Fruit fly (Drosophila melanogaster) whole organism, embryonic: ENCODE results near the gene Cpr5C.

Experiments used
- Aef1 ChIP-seq: fragments of 200-800 bp; sonication (Bioruptor generic); IDR thresholded peaks from 3 replicates; pipeline ENCODE4 v1.3.6; 2022; ENCODE audit warnings: missing biosample characterization, missing genetic modification characterization
- Awh ChIP-seq: fragments of 200-800 bp; sonication (Bioruptor generic); IDR thresholded peaks from 2 replicates; pipeline ENCODE4, ENCODE4 v1.3.6; 2022; ENCODE audit warnings: missing biosample characterization, missing genetic modification characterization
- B-H1 ChIP-seq: fragments of 200-800 bp; sonication (Bioruptor generic); IDR thresholded peaks from 3 replicates; pipeline ENCODE4 v1.3.6; 2022; ENCODE audit warnings: missing biosample characterization, missing genetic modification characterization
- CG10321 ChIP-seq: fragments of 200-800 bp; sonication (Bioruptor generic); IDR thresholded peaks from 2 replicates; pipeline ENCODE4 v1.3.6; 2022; ENCODE audit warnings: missing biosample characterization, missing genetic modification characterization
- CG10543 ChIP-seq: fragments of 200-800 bp; sonication (Bioruptor generic); optimal IDR thresholded peaks from 3 replicates; lab custom pipeline; 2017; ENCODE audit warnings: missing biosample characterization, mild to moderate bottlenecking, missing genetic modification characterization, moderate library complexity
- CG10565 ChIP-seq: fragments of 200-800 bp; sonication (Bioruptor generic); optimal IDR thresholded peaks from 3 replicates; lab custom pipeline; 2016; ENCODE audit warnings: missing biosample characterization, mild to moderate bottlenecking, missing genetic modification characterization
- CG10959 ChIP-seq: fragments of 200-800 bp; sonication (Bioruptor generic); IDR thresholded peaks from 2 replicates; pipeline ENCODE4 v1.3.6; 2022; ENCODE audit warnings: missing biosample characterization, missing genetic modification characterization
- CG12942 ChIP-seq: fragments of 200-800 bp; sonication (Bioruptor generic); optimal IDR thresholded peaks from 3 replicates; lab custom pipeline; 2016; ENCODE audit warnings: missing biosample characterization, missing genetic modification characterization
- CG14014 ChIP-seq: fragments of 200-800 bp; sonication (Bioruptor generic); IDR thresholded peaks from 2 replicates; pipeline ENCODE4 v1.3.6; 2022; ENCODE audit warnings: missing biosample characterization, missing genetic modification characterization
- CG14441 ChIP-seq: fragments of 200-800 bp; sonication (Bioruptor generic); IDR thresholded peaks from 2 replicates; pipeline ENCODE4 v1.3.6; 2022; ENCODE audit warnings: missing biosample characterization, missing genetic modification characterization
- CG17328 ChIP-seq: fragments of 200-800 bp; sonication (Bioruptor generic); IDR thresholded peaks from 2 replicates; pipeline ENCODE4 v1.3.6; 2022; ENCODE audit warnings: missing biosample characterization, missing genetic modification characterization
- CG2712 ChIP-seq: fragments of 200-800 bp; optimal IDR thresholded peaks from 3 replicates; lab custom pipeline; 2019; ENCODE audit warnings: missing biosample characterization, mild to moderate bottlenecking, missing genetic modification characterization, moderate library complexity
- CG7556 ChIP-seq: fragments of 200-800 bp; sonication (Bioruptor generic); optimal IDR thresholded peaks from 2 replicates; lab custom pipeline; 2017; ENCODE audit warnings: missing biosample characterization, mild to moderate bottlenecking, missing genetic modification characterization
- CG8765 ChIP-seq: fragments of 200-800 bp; sonication (Bioruptor generic); IDR thresholded peaks from 2 replicates; pipeline ENCODE4 v1.3.6; 2022; ENCODE audit warnings: missing biosample characterization, missing genetic modification characterization
- ERR ChIP-seq: fragments of 200-800 bp; sonication (Bioruptor generic); optimal IDR thresholded peaks from 2 replicates; lab custom pipeline; 2016; ENCODE audit warnings: missing biosample characterization, missing genetic modification characterization
- Fer3 ChIP-seq: fragments of 200-800 bp; sonication (Bioruptor generic); optimal IDR thresholded peaks from 2 replicates; lab custom pipeline; 2018; ENCODE audit warnings: missing biosample characterization, mild to moderate bottlenecking, missing genetic modification characterization, moderate library complexity
- HLH4C ChIP-seq: fragments of 200-800 bp; sonication (Bioruptor generic); IDR thresholded peaks from 3 replicates; pipeline ENCODE4 v1.3.6; 2022; ENCODE audit warnings: missing biosample characterization, missing genetic modification characterization; ENCODE audit not compliant: partially characterized antibody
- Hey ChIP-seq: fragments of 200-800 bp; sonication (Bioruptor generic); optimal IDR thresholded peaks from 3 replicates; lab custom pipeline; 2018; ENCODE audit warnings: missing biosample characterization, mild to moderate bottlenecking, missing genetic modification characterization
- MTF-1 ChIP-seq: fragments of 200-800 bp; sonication (Bioruptor generic); optimal IDR thresholded peaks from 2 replicates; lab custom pipeline; 2018; ENCODE audit warnings: missing biosample characterization, mild to moderate bottlenecking, missing genetic modification characterization, borderline replicate concordance
- Ptx1 ChIP-seq: fragments of 200-800 bp; sonication (Bioruptor generic); IDR thresholded peaks from 2 replicates; pipeline ENCODE4 v1.3.6; 2022; ENCODE audit warnings: missing biosample characterization, missing genetic modification characterization
- Sox100B ChIP-seq: fragments of 200-800 bp; sonication (Bioruptor generic); optimal IDR thresholded peaks from 3 replicates; lab custom pipeline; 2018; ENCODE audit warnings: missing biosample characterization, mild to moderate bottlenecking, missing genetic modification characterization
- Sox102F ChIP-seq: fragments of 200-800 bp; sonication (Bioruptor generic); optimal IDR thresholded peaks from 2 replicates; lab custom pipeline; 2018; ENCODE audit warnings: missing biosample characterization, mild to moderate bottlenecking, missing genetic modification characterization, moderate library complexity
- Sry-δ ChIP-seq: fragments of 200-800 bp; sonication (Bioruptor generic); optimal IDR thresholded peaks from 2 replicates; lab custom pipeline; 2016; ENCODE audit warnings: missing biosample characterization, missing genetic modification characterization
- TFAM ChIP-seq: fragments of 200-800 bp; sonication (Bioruptor generic); optimal IDR thresholded peaks from 2 replicates; lab custom pipeline; 2017; ENCODE audit warnings: missing biosample characterization, missing genetic modification characterization, inconsistent platforms
- Xbp1 ChIP-seq: fragments of 200-800 bp; sonication (Bioruptor generic); optimal IDR thresholded peaks from 3 replicates; lab custom pipeline; 2016; ENCODE audit warnings: missing biosample characterization, mild to moderate bottlenecking, missing genetic modification characterization
- crol ChIP-seq: fragments of 200-800 bp; sonication (Bioruptor generic); IDR thresholded peaks from 2 replicates; pipeline ENCODE4 v1.3.6; 2022; ENCODE audit warnings: missing biosample characterization, missing genetic modification characterization
- dmrt99B ChIP-seq: fragments of 200-800 bp; sonication (Bioruptor generic); optimal IDR thresholded peaks from 2 replicates; lab custom pipeline; 2018; ENCODE audit warnings: missing biosample characterization, mild to moderate bottlenecking, missing genetic modification characterization, moderate library complexity
- ems ChIP-seq: fragments of 200-800 bp; sonication (Bioruptor generic); optimal IDR thresholded peaks from 3 replicates; lab custom pipeline; 2016; ENCODE audit warnings: missing biosample characterization, missing genetic modification characterization
- ewg ChIP-seq: fragments of 200-800 bp; sonication (Bioruptor generic); optimal IDR thresholded peaks from 3 replicates; lab custom pipeline; 2017; ENCODE audit warnings: mild to moderate bottlenecking, missing biosample characterization, missing genetic modification reagents, missing genetic modification characterization
- gem ChIP-seq: fragments of 200-800 bp; sonication (Bioruptor generic); optimal IDR thresholded peaks from 2 replicates; lab custom pipeline; 2019; ENCODE audit warnings: missing biosample characterization, mild to moderate bottlenecking, missing genetic modification characterization, moderate library complexity
- grn ChIP-seq: fragments of 200-800 bp; sonication (Bioruptor generic); optimal IDR thresholded peaks from 3 replicates; lab custom pipeline; 2017; ENCODE audit warnings: missing biosample characterization, missing genetic modification characterization
- lbe ChIP-seq: fragments of 200-800 bp; sonication (Bioruptor generic); optimal IDR thresholded peaks from 2 replicates; lab custom pipeline; 2016; ENCODE audit warnings: missing biosample characterization, mild to moderate bottlenecking, missing genetic modification characterization
- pros ChIP-seq: fragments of 200-800 bp; sonication (Bioruptor generic); optimal IDR thresholded peaks from 3 replicates; lab custom pipeline; 2019; ENCODE audit warnings: missing biosample characterization, mild to moderate bottlenecking, missing genetic modification characterization, moderate library complexity
- repo ChIP-seq: fragments of 200-800 bp; sonication (Bioruptor generic); optimal IDR thresholded peaks from 2 replicates; lab custom pipeline; 2016; ENCODE audit warnings: missing biosample characterization, missing genetic modification characterization
- ro ChIP-seq: fragments of 200-800 bp; sonication (Bioruptor generic); IDR thresholded peaks from 2 replicates; pipeline ENCODE4 v1.3.6; 2022; ENCODE audit warnings: missing biosample characterization, missing genetic modification characterization
- run ChIP-seq: fragments of 200-800 bp; sonication (Bioruptor generic); optimal IDR thresholded peaks from 3 replicates; lab custom pipeline; 2018; ENCODE audit warnings: missing biosample characterization, mild to moderate bottlenecking, missing genetic modification characterization
- sim ChIP-seq: fragments of 200-800 bp; sonication (Bioruptor generic); IDR thresholded peaks from 2 replicates; pipeline ENCODE4 v1.3.6; 2022; ENCODE audit warnings: missing biosample characterization, missing genetic modification characterization
- sisA ChIP-seq: fragments of 200-800 bp; sonication (Bioruptor generic); IDR thresholded peaks from 2 replicates; pipeline ENCODE4 v1.3.6; 2022; ENCODE audit warnings: missing biosample characterization, missing genetic modification characterization
- so ChIP-seq: fragments of 200-800 bp; sonication (Bioruptor generic); IDR thresholded peaks from 3 replicates; pipeline ENCODE4 v1.3.6; 2022; ENCODE audit warnings: missing biosample characterization, missing genetic modification characterization
- tio ChIP-seq: fragments of 200-800 bp; sonication (Bioruptor generic); optimal IDR thresholded peaks from 2 replicates; lab custom pipeline; 2017; ENCODE audit warnings: missing biosample characterization, missing genetic modification characterization, inconsistent platforms
- zfh2 ChIP-seq: fragments of 200-800 bp; sonication (Bioruptor generic); optimal IDR thresholded peaks from 2 replicates; lab custom pipeline; 2016; ENCODE audit warnings: missing biosample characterization, missing genetic modification characterization

Cpr5C gene

dm6 chrX:5786559-5786958, 17.9 kb upstream of the Cpr5C start (continued):
- peak; percentile 53; the same call in 1 of the 3 replicates for TF ChIP-seq so (GFP tag; lab: Robert Waterston, UW)
- TF ChIP-seq lbe (GFP tag; lab: Kevin White, UChicago), result peak; percentile 68
- no peak for TF ChIP-seq CG10959 (GFP tag; lab: Robert Waterston, UW)
- peak; percentile 43 for TF ChIP-seq CG14441
- peak; percentile 46 for TF ChIP-seq CG7556 (GFP tag; lab: Kevin White, UChicago)
- peak; percentile 10; the same call in 1 of the 2 replicates for TF ChIP-seq CG17328 (GFP tag; lab: Robert Waterston, UW)
- no peak for TF ChIP-seq Awh (GFP tag; lab: Robert Waterston, UW)
- 0 out of 3 replicates have a peak, but pooled peaks have one; percentile 11 for TF ChIP-seq B-H1
- TF ChIP-seq pros (GFP tag; lab: Kevin White, UChicago), result peak; percentile 38
- peak; percentile 16; the same call in 1 of the 2 replicates for TF ChIP-seq CG14014 (GFP tag; lab: Robert Waterston, UW)
- TF ChIP-seq ewg, result no peak
- TF ChIP-seq Sox100B (GFP tag; lab: Kevin White, UChicago), result no peak
- peak; percentile 53 for TF ChIP-seq CG2712 (tag; lab: Kevin White, UChicago)
- TF ChIP-seq Fer3 (tag; lab: Kevin White, UChicago), result no peak
- TF ChIP-seq CG8765 (GFP tag; lab: Robert Waterston, UW), result no peak
- peak; percentile 7 for TF ChIP-seq Xbp1 (GFP tag; lab: Kevin White, UChicago)
- TF ChIP-seq dmrt99B (tag; lab: Kevin White, UChicago), result peak; percentile 72
- no peak for TF ChIP-seq CG10543 (GFP tag; lab: Kevin White, UChicago)
- no peak for TF ChIP-seq run (tag; lab: Kevin White, UChicago)
- TF ChIP-seq Sox102F (GFP tag; lab: Kevin White, UChicago), result peak; percentile 75
- peak; percentile 65 for TF ChIP-seq gem (tag; lab: Kevin White, UChicago)
- no peak for TF ChIP-seq Sry-δ (GFP tag; lab: Kevin White, UChicago)
- TF ChIP-seq ems (GFP tag; lab: Kevin White, UChicago), result peak; percentile 4
- no peak for TF ChIP-seq sisA (GFP tag; lab: Robert Waterston, UW)
- TF ChIP-seq Ptx1 (GFP tag; lab: Robert Waterston, UW), result peak; percentile 66

dm6 chrX:5789187-5789586, 15.3 kb upstream of the Cpr5C start, which contains the start of gene CG15767:
TSS of gene CG15767 (plus strand) at chrX:5789487.
- no peak for TF ChIP-seq CG10321 (GFP tag; lab: Robert Waterston, UW)
- no peak for TF ChIP-seq ERR (GFP tag; lab: Kevin White, UChicago)
- TF ChIP-seq CG10565 (GFP tag; lab: Kevin White, UChicago), result no peak
- no peak for TF ChIP-seq sim (GFP tag; lab: Robert Waterston, UW)
- TF ChIP-seq repo, result no peak
- no peak for TF ChIP-seq ro (GFP tag; lab: Robert Waterston, UW)
- TF ChIP-seq HLH4C (GFP tag; lab: Robert Waterston, UW), result no peak
- TF ChIP-seq zfh2 (GFP tag; lab: Kevin White, UChicago), result no peak
- no peak for TF ChIP-seq tio (GFP tag; lab: Kevin White, UChicago)
- no peak for TF ChIP-seq TFAM (GFP tag; lab: Kevin White, UChicago)
- TF ChIP-seq grn (GFP tag; lab: Kevin White, UChicago), result no peak
- no peak for TF ChIP-seq Hey (tag; lab: Kevin White, UChicago)
- TF ChIP-seq MTF-1 (GFP tag; lab: Kevin White, UChicago), result no peak

- TF ChIP-seq pros (GFP tag; lab: Kevin White, UChicago), result no peak
- no peak for TF ChIP-seq Aef1 (GFP tag; lab: Robert Waterston, UW)
- no peak for TF ChIP-seq crol (GFP tag; lab: Robert Waterston, UW)
- no peak for TF ChIP-seq CG12942 (GFP tag; lab: Kevin White, UChicago)
Measured at dm6 chrX:5791840-5792239, 12.6 kb upstream of the Cpr5C start, which contains the start of gene CG12239. TSS of gene CG12239 (plus strand) at chrX:5792140.
